Fruit fly (Drosophila melanogaster) whole organism, prepupa: ENCODE data around the gene CG3184.

Experiments used
- Blimp-1 ChIP-seq: fragments of 200-800 bp; sonication (Bioruptor generic); optimal IDR thresholded peaks from 3 replicates; lab custom pipeline; 2017; ENCODE audit warnings: missing biosample characterization, missing genetic modification characterization, mild to moderate bottlenecking, moderate library complexity, missing genetic modification reagents
- CG10631 ChIP-seq: fragments of 200-800 bp; sonication (Bioruptor generic); optimal IDR thresholded peaks from 2 replicates; lab custom pipeline; 2016; ENCODE audit warnings: missing biosample characterization, missing genetic modification characterization
- CG10669 ChIP-seq: fragments of 200-800 bp; sonication (Bioruptor generic); optimal IDR thresholded peaks from 3 replicates; lab custom pipeline; 2018; ENCODE audit warnings: missing biosample characterization, mild to moderate bottlenecking, missing genetic modification characterization, moderate library complexity
- CG11294 ChIP-seq: fragments of 200-800 bp; sonication (Bioruptor generic); IDR thresholded peaks from 2 replicates; pipeline ENCODE4 v1.3.6; 2022; ENCODE audit warnings: missing biosample characterization, missing genetic modification characterization
- CG11762 ChIP-seq: fragments of 200-800 bp; sonication (Bioruptor generic); optimal IDR thresholded peaks from 3 replicates; lab custom pipeline; 2016; ENCODE audit warnings: missing biosample characterization, missing genetic modification characterization; ENCODE audit not compliant: insufficient read depth
- CG11902 ChIP-seq: fragments of 200-800 bp; sonication (Bioruptor generic); optimal IDR thresholded peaks from 3 replicates; lab custom pipeline; 2016; ENCODE audit warnings: missing biosample characterization, missing genetic modification characterization
- CG1621 ChIP-seq: fragments of 200-800 bp; sonication (Bioruptor generic); optimal IDR thresholded peaks from 3 replicates; lab custom pipeline; 2018; ENCODE audit warnings: missing biosample characterization, mild to moderate bottlenecking, missing genetic modification characterization
- CG3032 ChIP-seq: fragments of 200-800 bp; optimal IDR thresholded peaks from 2 replicates; lab custom pipeline; 2019; ENCODE audit warnings: missing biosample characterization, mild to moderate bottlenecking, missing genetic modification characterization, moderate library complexity
- CG31627 ChIP-seq: fragments of 200-800 bp; sonication (Bioruptor generic); optimal IDR thresholded peaks from 3 replicates; lab custom pipeline; 2016; ENCODE audit warnings: missing biosample characterization, missing genetic modification characterization
- CG32006 ChIP-seq: fragments of 200-800 bp; sonication (Bioruptor generic); optimal IDR thresholded peaks from 3 replicates; lab custom pipeline; 2017; ENCODE audit warnings: missing biosample characterization, mild to moderate bottlenecking, missing genetic modification characterization
- CG3919 ChIP-seq: fragments of 200-800 bp; sonication (Bioruptor generic); optimal IDR thresholded peaks from 3 replicates; lab custom pipeline; 2016; ENCODE audit warnings: missing biosample characterization, missing genetic modification characterization
- CG4318 ChIP-seq: fragments of 200-800 bp; sonication (Bioruptor generic); optimal IDR thresholded peaks from 3 replicates; lab custom pipeline; 2017; ENCODE audit warnings: missing biosample characterization, mild to moderate bottlenecking, missing genetic modification characterization
- CG6276 ChIP-seq: fragments of 200-800 bp; sonication (Bioruptor generic); optimal IDR thresholded peaks from 2 replicates; lab custom pipeline; 2017; ENCODE audit warnings: missing biosample characterization, mild to moderate bottlenecking, missing genetic modification characterization
- CG6792 ChIP-seq: fragments of 200-800 bp; sonication (Bioruptor generic); optimal IDR thresholded peaks from 3 replicates; lab custom pipeline; 2016; ENCODE audit warnings: missing biosample characterization, missing genetic modification characterization
- CG6808 ChIP-seq: fragments of 200-800 bp; sonication (Bioruptor generic); optimal IDR thresholded peaks from 3 replicates; lab custom pipeline; 2017; ENCODE audit warnings: missing biosample characterization, missing genetic modification characterization, mild to moderate bottlenecking, moderate library complexity, missing genetic modification reagents
- CG6854 ChIP-seq: fragments of 200-800 bp; sonication (Bioruptor generic); optimal IDR thresholded peaks from 2 replicates; lab custom pipeline; 2017; ENCODE audit warnings: missing biosample characterization, mild to moderate bottlenecking, missing genetic modification characterization
- CG7368 ChIP-seq: fragments of 200-800 bp; sonication (Bioruptor generic); optimal IDR thresholded peaks from 3 replicates; lab custom pipeline; 2016; ENCODE audit warnings: missing biosample characterization, missing genetic modification characterization
- CG8119 ChIP-seq: fragments of 200-800 bp; sonication (Bioruptor generic); IDR thresholded peaks from 3 replicates; pipeline ENCODE4 v1.3.6; 2022; ENCODE audit warnings: missing biosample characterization, missing genetic modification characterization
- CG8319 ChIP-seq: fragments of 200-800 bp; sonication (Bioruptor generic); optimal IDR thresholded peaks from 3 replicates; lab custom pipeline; 2016; ENCODE audit warnings: missing biosample characterization, missing genetic modification characterization
- CG8632 ChIP-seq: fragments of 200-800 bp; sonication (Bioruptor generic); optimal IDR thresholded peaks from 3 replicates; lab custom pipeline; 2016; ENCODE audit warnings: missing biosample characterization, missing genetic modification characterization
- CG9139 ChIP-seq: fragments of 200-800 bp; sonication (Bioruptor generic); optimal IDR thresholded peaks from 3 replicates; lab custom pipeline; 2017; ENCODE audit warnings: missing biosample characterization, mild to moderate bottlenecking, missing genetic modification characterization
- Eip75B ChIP-seq: fragments of 200-800 bp; sonication (Bioruptor generic); optimal IDR thresholded peaks from 3 replicates; lab custom pipeline; 2016; ENCODE audit warnings: missing biosample characterization, missing genetic modification characterization
- Eip78C ChIP-seq: fragments of 200-800 bp; sonication (Bioruptor generic); peaks from one replicate; lab custom pipeline; 2016; ENCODE audit warnings: missing biosample characterization, missing genetic modification characterization
- Ets21C ChIP-seq: fragments of 200-800 bp; sonication (Bioruptor generic); optimal IDR thresholded peaks from 3 replicates; lab custom pipeline; 2016; ENCODE audit warnings: missing biosample characterization, missing genetic modification characterization
- Ets96B ChIP-seq: fragments of 200-800 bp; optimal IDR thresholded peaks from 2 replicates; lab custom pipeline; 2019; ENCODE audit warnings: missing biosample characterization, mild to moderate bottlenecking, missing genetic modification characterization, moderate library complexity
- Gug ChIP-seq: fragments of 200-800 bp; sonication (Bioruptor generic); IDR thresholded peaks from 2 replicates; pipeline ENCODE4 v1.3.6; 2022; ENCODE audit warnings: missing biosample characterization, missing genetic modification characterization
- Hr38 ChIP-seq: sonication (Bioruptor generic); optimal IDR thresholded peaks from 2 replicates; lab custom pipeline; 2016; ENCODE audit warnings: missing biosample characterization, missing genetic modification characterization
- Hr39 ChIP-seq: fragments of 200-800 bp; sonication (Bioruptor generic); optimal IDR thresholded peaks from 2 replicates; lab custom pipeline; 2016; ENCODE audit warnings: missing biosample characterization, missing genetic modification characterization
- Hr4 ChIP-seq: fragments of 200-800 bp; sonication (Bioruptor generic); optimal IDR thresholded peaks from 3 replicates; lab custom pipeline; 2016; ENCODE audit warnings: missing biosample characterization, missing genetic modification characterization
- Lpt ChIP-seq: fragments of 200-800 bp; sonication (Bioruptor generic); optimal IDR thresholded peaks from 3 replicates; lab custom pipeline; 2016; ENCODE audit warnings: missing biosample characterization, missing genetic modification characterization
- Met ChIP-seq: fragments of 200-800 bp; sonication (Bioruptor generic); optimal IDR thresholded peaks from 3 replicates; lab custom pipeline; 2016; ENCODE audit warnings: missing biosample characterization, missing genetic modification characterization
- OdsH ChIP-seq: fragments of 200-800 bp; sonication (Bioruptor generic); optimal IDR thresholded peaks from 3 replicates; lab custom pipeline; 2016; ENCODE audit warnings: missing biosample characterization, missing genetic modification characterization
- Smox ChIP-seq: fragments of 200-800 bp; sonication (Bioruptor generic); optimal IDR thresholded peaks from 3 replicates; lab custom pipeline; 2016; ENCODE audit warnings: missing biosample characterization, missing genetic modification characterization
- Sox102F ChIP-seq: fragments of 200-800 bp; sonication (Bioruptor generic); optimal IDR thresholded peaks from 2 replicates; lab custom pipeline; 2016; ENCODE audit warnings: missing biosample characterization, mild to moderate bottlenecking, missing genetic modification characterization
- Sox14 ChIP-seq: fragments of 200-800 bp; sonication (Bioruptor generic); optimal IDR thresholded peaks from 3 replicates; lab custom pipeline; 2016; ENCODE audit warnings: missing biosample characterization, missing genetic modification characterization
- Sox15 ChIP-seq: fragments of 200-800 bp; sonication (Bioruptor generic); optimal IDR thresholded peaks from 3 replicates; lab custom pipeline; 2016; ENCODE audit warnings: missing biosample characterization, missing genetic modification characterization
- acj6 ChIP-seq: fragments of 200-800 bp; sonication (Bioruptor generic); optimal IDR thresholded peaks from 3 replicates; lab custom pipeline; 2016; ENCODE audit warnings: missing biosample characterization, missing genetic modification characterization
- cyc ChIP-seq: fragments of 200-800 bp; sonication (Bioruptor generic); optimal IDR thresholded peaks from 3 replicates; lab custom pipeline; 2016; ENCODE audit warnings: missing biosample characterization, missing genetic modification characterization
- dac ChIP-seq: fragments of 200-800 bp; sonication (Bioruptor generic); optimal IDR thresholded peaks from 2 replicates; lab custom pipeline; 2017; ENCODE audit warnings: missing biosample characterization, mild to moderate bottlenecking, missing genetic modification characterization
- dsx ChIP-seq: fragments of 200-800 bp; optimal IDR thresholded peaks from 3 replicates; lab custom pipeline; 2019; ENCODE audit warnings: missing biosample characterization, mild to moderate bottlenecking, missing genetic modification characterization, moderate library complexity; ENCODE audit not compliant: poor library complexity, severe bottlenecking
- eg ChIP-seq: fragments of 200-800 bp; sonication (Bioruptor generic); IDR thresholded peaks from 3 replicates; pipeline ENCODE4 v1.3.6; 2022; ENCODE audit warnings: missing biosample characterization, missing genetic modification characterization
- fd59A ChIP-seq: fragments of 200-800 bp; sonication (Bioruptor generic); optimal IDR thresholded peaks from 2 replicates; lab custom pipeline; 2017; ENCODE audit warnings: missing biosample characterization, mild to moderate bottlenecking, missing genetic modification characterization, missing genetic modification reagents
- fd85E ChIP-seq: fragments of 200-800 bp; sonication (Bioruptor generic); optimal IDR thresholded peaks from 3 replicates; lab custom pipeline; 2016; ENCODE audit warnings: missing biosample characterization, missing genetic modification characterization
- fkh ChIP-seq: fragments of 200-800 bp; sonication (Bioruptor generic); optimal IDR thresholded peaks from 3 replicates; lab custom pipeline; 2017; ENCODE audit warnings: missing biosample characterization, mild to moderate bottlenecking, missing genetic modification characterization, moderate library complexity
- net ChIP-seq: fragments of 200-800 bp; sonication (Bioruptor generic); optimal IDR thresholded peaks from 3 replicates; lab custom pipeline; 2016; ENCODE audit warnings: missing biosample characterization, missing genetic modification characterization
- pdm3 ChIP-seq: fragments of 200-800 bp; sonication (Bioruptor generic); optimal IDR thresholded peaks from 3 replicates; lab custom pipeline; 2016; ENCODE audit warnings: missing biosample characterization, missing genetic modification characterization
- salr ChIP-seq, 2 experiments: fragments of 200-800 bp; sonication (Bioruptor generic); optimal IDR thresholded peaks; 3 replicates each; lab custom pipeline; 2016 to 2018; ENCODE audit warnings: missing biosample characterization in 2 of 2, missing genetic modification characterization in 2 of 2, mild to moderate bottlenecking in 1 of 2
- spab ChIP-seq: fragments of 200-800 bp; sonication (Bioruptor generic); optimal IDR thresholded peaks from 2 replicates; lab custom pipeline; 2017; ENCODE audit warnings: missing biosample characterization, mild to moderate bottlenecking, missing genetic modification characterization, missing genetic modification reagents
- ss ChIP-seq, 2 experiments: fragments of 200-800 bp; sonication (Bioruptor generic); optimal IDR thresholded peaks; 2 replicates in 1 of 2; 3 replicates in 1 of 2; lab custom pipeline; 2017 to 2018; ENCODE audit warnings: mild to moderate bottlenecking in 2 of 2, missing biosample characterization in 2 of 2, missing genetic modification characterization in 2 of 2, moderate library complexity in 1 of 2
- svp ChIP-seq: fragments of 200-800 bp; sonication (Bioruptor generic); peaks from one replicate; lab custom pipeline; 2016; ENCODE audit warnings: missing biosample characterization, missing genetic modification characterization
- topi ChIP-seq: fragments of 200-800 bp; sonication (Bioruptor generic); optimal IDR thresholded peaks from 3 replicates; lab custom pipeline; 2016; ENCODE audit warnings: missing biosample characterization, missing genetic modification characterization
- vri ChIP-seq: fragments of 200-800 bp; sonication (Bioruptor generic); optimal IDR thresholded peaks from 3 replicates; lab custom pipeline; 2016; ENCODE audit warnings: missing biosample characterization, mild to moderate bottlenecking, missing genetic modification characterization

The CG3184 gene

DNA sequence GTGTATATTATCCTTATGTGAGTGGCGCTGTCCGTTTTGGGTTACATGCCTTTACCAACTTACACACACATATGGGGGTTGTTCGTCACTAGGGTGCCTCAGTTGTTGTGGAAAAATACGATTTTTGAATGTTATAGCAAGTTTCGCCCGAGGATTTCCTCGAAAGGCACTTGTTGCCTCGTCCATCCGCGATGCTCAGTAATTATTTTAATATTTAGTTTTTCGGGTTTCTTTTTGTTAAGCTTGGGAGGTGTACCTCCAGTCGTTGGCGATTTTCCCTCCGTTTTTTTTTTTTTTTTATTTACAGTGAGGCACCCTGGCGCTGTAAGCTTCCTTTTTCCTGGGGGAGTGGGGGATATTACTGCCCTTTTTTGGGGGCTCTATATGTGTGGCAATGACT is 7.9 kb upstream of the CG3184 start:
- peak; percentile 86 for TF ChIP-seq Met
- TF ChIP-seq spab (GFP tag; lab: Kevin White, UChicago): peak; percentile 66
- TF ChIP-seq fd59A (GFP tag; lab: Kevin White, UChicago): peak; percentile 68
- peak; percentile 56 for TF ChIP-seq CG11762
- peak; percentile 80 for TF ChIP-seq OdsH (GFP tag; lab: Kevin White, UChicago)
- TF ChIP-seq net (GFP tag; lab: Kevin White, UChicago): peak; percentile 76
- peak; percentile 72 for TF ChIP-seq CG31627 (GFP tag; lab: Kevin White, UChicago)
- peak; percentile 73 for TF ChIP-seq Hr39
- TF ChIP-seq salr (GFP tag; optimal IDR thresholded peaks at IDR 0.05; lab: Kevin White, UChicago): peak; percentile 25 to 33
- peak; percentile 64 for TF ChIP-seq Ets96B
- TF ChIP-seq CG6854 (GFP tag; lab: Kevin White, UChicago): peak; percentile 58
- TF ChIP-seq CG10669: peak; percentile 71
- TF ChIP-seq CG6276 (GFP tag; lab: Kevin White, UChicago): peak; percentile 72
- peak; percentile 82 for TF ChIP-seq Smox (GFP tag; lab: Kevin White, UChicago)
- TF ChIP-seq Ets21C (GFP tag; lab: Kevin White, UChicago): peak; percentile 71
- peak; percentile 50 for TF ChIP-seq Sox15 (GFP tag; lab: Kevin White, UChicago)
- TF ChIP-seq Blimp-1 (GFP tag; lab: Kevin White, UChicago): no peak
- TF ChIP-seq CG6792 (GFP tag; lab: Kevin White, UChicago): peak; percentile 84
- peak; percentile 76 for TF ChIP-seq Eip75B (GFP tag; lab: Kevin White, UChicago)
- peak; percentile 14 for TF ChIP-seq fd85E (GFP tag; lab: Kevin White, UChicago)
- no peak for TF ChIP-seq CG4318 (GFP tag; lab: Kevin White, UChicago)
- TF ChIP-seq ss (GFP tag; optimal IDR thresholded peaks at IDR 0.05; lab: Kevin White, UChicago): peak; percentile 73 to 83
- peak; percentile 95 for TF ChIP-seq Eip78C (GFP tag; lab: Kevin White, UChicago)
- TF ChIP-seq topi (GFP tag; lab: Kevin White, UChicago): peak; percentile 82
- peak; percentile 43; the same call in 1 of the 2 replicates for TF ChIP-seq Gug (GFP tag; lab: Robert Waterston, UW)
- TF ChIP-seq CG9139 (GFP tag; lab: Kevin White, UChicago): peak; percentile 61
- TF ChIP-seq CG3919: peak; percentile 77
- peak; percentile 76 for TF ChIP-seq CG32006
- TF ChIP-seq CG8319 (GFP tag; lab: Kevin White, UChicago): peak; percentile 37
- TF ChIP-seq acj6 (GFP tag; lab: Kevin White, UChicago): peak; percentile 81
- peak; percentile 51 for TF ChIP-seq dac (GFP tag; lab: Kevin White, UChicago)
- TF ChIP-seq CG3032: peak; percentile 70
- peak; percentile 68 for TF ChIP-seq dsx (GFP tag; lab: Kevin White, UChicago)
- TF ChIP-seq CG10631 (GFP tag; lab: Kevin White, UChicago): peak; percentile 70
- TF ChIP-seq CG7368 (GFP tag; lab: Kevin White, UChicago): peak; percentile 67
- TF ChIP-seq fkh (GFP tag; lab: Kevin White, UChicago): no peak
- TF ChIP-seq CG8119 (GFP tag; lab: Robert Waterston, UW): peak; percentile 85
- TF ChIP-seq cyc (GFP tag; lab: Kevin White, UChicago): peak; percentile 69
- TF ChIP-seq Hr38 (GFP tag; lab: Kevin White, UChicago): no peak
- TF ChIP-seq vri: peak; percentile 71
- TF ChIP-seq CG1621: peak; percentile 55
- TF ChIP-seq eg (GFP tag; lab: Robert Waterston, UW): peak; percentile 82
- TF ChIP-seq CG11902 (GFP tag; lab: Kevin White, UChicago): peak; percentile 41
- peak; percentile 85 for TF ChIP-seq Sox102F (GFP tag; lab: Kevin White, UChicago)
- TF ChIP-seq Hr4: peak; percentile 68
- TF ChIP-seq pdm3 (GFP tag; lab: Kevin White, UChicago): peak; percentile 80
- TF ChIP-seq svp (GFP tag; lab: Kevin White, UChicago): peak; percentile 87
- peak; percentile 79 for TF ChIP-seq Sox14 (GFP tag; lab: Kevin White, UChicago)
- peak; percentile 79 for TF ChIP-seq CG8632 (GFP tag; lab: Kevin White, UChicago)
- peak; percentile 78 for TF ChIP-seq CG6808 (GFP tag; lab: Kevin White, UChicago)
- TF ChIP-seq Lpt (GFP tag; lab: Kevin White, UChicago): peak; percentile 64
- peak; percentile 35; the same call in 1 of the 2 replicates for TF ChIP-seq CG11294
